Worm (Caenorhabditis elegans) whole organism, late embryonic: ENCODE results near the gene srbc-23.

Source experiments
- C08G9.2 ChIP-seq: sonication (generic microtip); optimal IDR thresholded peaks from 2 replicates; lab custom pipeline; 2016; ENCODE audit warnings: mild to moderate bottlenecking, missing genetic modification characterization, moderate library complexity, missing compliant biosample characterization
- C38D4.7 ChIP-seq: fragments of 200-800 bp; sonication (Bioruptor generic); optimal IDR thresholded peaks from 2 replicates; lab custom pipeline; 2018; ENCODE audit warnings: mild to moderate bottlenecking, missing genetic modification characterization, moderate library complexity, missing compliant biosample characterization
- K02D7.2 ChIP-seq: sonication (generic microtip); optimal IDR thresholded peaks from 2 replicates; lab custom pipeline; 2017; ENCODE audit warnings: mild to moderate bottlenecking, missing genetic modification characterization, missing compliant biosample characterization
- K09A11.1 ChIP-seq: sonication (generic microtip); optimal IDR thresholded peaks from 2 replicates; lab custom pipeline; 2017; ENCODE audit warnings: antibody characterized with exemption, mild to moderate bottlenecking, missing genetic modification characterization, missing compliant biosample characterization; ENCODE audit not compliant: insufficient read depth
- T23F11.4 ChIP-seq: fragments of 200-800 bp; sonication (Bioruptor generic); optimal IDR thresholded peaks from 2 replicates; lab custom pipeline; 2018; ENCODE audit warnings: mild to moderate bottlenecking, missing genetic modification characterization, missing compliant biosample characterization
- Y22D7AL.16 ChIP-seq: sonication (generic microtip); optimal IDR thresholded peaks from 2 replicates; lab custom pipeline; 2016; ENCODE audit warnings: missing genetic modification characterization, missing compliant biosample characterization
- ceh-14 ChIP-seq: sonication (generic microtip); optimal IDR thresholded peaks from 2 replicates; lab custom pipeline; 2016; ENCODE audit warnings: missing genotype, missing genetic modification characterization, missing compliant biosample characterization
- ceh-18 ChIP-seq: sonication (generic microtip); optimal IDR thresholded peaks from 2 replicates; lab custom pipeline; 2016; ENCODE audit warnings: missing genetic modification characterization, missing compliant biosample characterization
- ceh-19 ChIP-seq: fragments of 200-800 bp; sonication (Bioruptor generic); optimal IDR thresholded peaks from 2 replicates; lab custom pipeline; 2018; ENCODE audit warnings: mild to moderate bottlenecking, missing genetic modification characterization, missing compliant biosample characterization
- ceh-22 ChIP-seq: sonication (generic microtip); optimal IDR thresholded peaks from 2 replicates; lab custom pipeline; 2017; ENCODE audit warnings: missing biosample characterization, missing genetic modification characterization
- ceh-24 ChIP-seq: sonication (generic microtip); optimal IDR thresholded peaks from 2 replicates; lab custom pipeline; 2016; ENCODE audit warnings: mild to moderate bottlenecking, missing genetic modification characterization, missing compliant biosample characterization
- ceh-30 ChIP-seq: fragments of 150-350 bp; optimal IDR thresholded peaks from 2 replicates; lab custom pipeline; 2014; ENCODE audit warnings: missing biosample characterization, missing genetic modification characterization
- ceh-31 ChIP-seq: sonication (generic microtip); optimal IDR thresholded peaks from 2 replicates; lab custom pipeline; 2016; ENCODE audit warnings: missing genetic modification characterization, missing compliant biosample characterization
- ceh-34 ChIP-seq: sonication (generic microtip); optimal IDR thresholded peaks from 2 replicates; lab custom pipeline; 2016; ENCODE audit warnings: mild to moderate bottlenecking, missing genetic modification characterization, missing compliant biosample characterization
- ceh-9 ChIP-seq: sonication (generic microtip); optimal IDR thresholded peaks from 2 replicates; lab custom pipeline; 2016; ENCODE audit warnings: mild to moderate bottlenecking, missing genetic modification characterization, inconsistent platforms, missing compliant biosample characterization
- dmd-4 ChIP-seq: sonication (generic microtip); optimal IDR thresholded peaks from 2 replicates; lab custom pipeline; 2016; ENCODE audit warnings: borderline replicate concordance, missing genetic modification characterization, missing compliant biosample characterization
- elt-2 ChIP-seq: sonication (generic microtip); optimal IDR thresholded peaks from 2 replicates; lab custom pipeline; 2016; ENCODE audit warnings: missing genetic modification reagents, missing genetic modification characterization, missing compliant biosample characterization
- fkh-10 ChIP-seq: fragments of 150-350 bp; optimal IDR thresholded peaks from 2 replicates; lab custom pipeline; 2014; ENCODE audit warnings: missing biosample characterization, missing genetic modification reagents, missing genetic modification characterization
- gmeb-2 ChIP-seq: sonication (generic microtip); optimal IDR thresholded peaks from 2 replicates; lab custom pipeline; 2016; ENCODE audit warnings: missing genetic modification characterization, inconsistent platforms, missing compliant biosample characterization
- hlh-6 ChIP-seq: sonication (generic microtip); optimal IDR thresholded peaks from 2 replicates; lab custom pipeline; 2016; ENCODE audit warnings: missing genotype, missing genetic modification characterization, missing compliant biosample characterization
- hlh-8 ChIP-seq: sonication (generic microtip); optimal IDR thresholded peaks from 2 replicates; lab custom pipeline; 2016; ENCODE audit warnings: missing genotype, missing genetic modification characterization, missing compliant biosample characterization
- lim-6 ChIP-seq: sonication (generic microtip); optimal IDR thresholded peaks from 2 replicates; lab custom pipeline; 2016; ENCODE audit warnings: missing genetic modification characterization, missing compliant biosample characterization
- lin-11 ChIP-seq: fragments of 200-800 bp; sonication (Bioruptor generic); optimal IDR thresholded peaks from 2 replicates; lab custom pipeline; 2018; ENCODE audit warnings: mild to moderate bottlenecking, missing genetic modification characterization, missing compliant biosample characterization
- madf-2 ChIP-seq: sonication (generic microtip); optimal IDR thresholded peaks from 2 replicates; lab custom pipeline; 2017; ENCODE audit warnings: missing genetic modification characterization, missing compliant biosample characterization
- nhr-232 ChIP-seq: sonication (generic microtip); optimal IDR thresholded peaks from 2 replicates; lab custom pipeline; 2016; ENCODE audit warnings: missing genetic modification characterization, missing compliant biosample characterization
- npax-4 ChIP-seq: sonication (generic microtip); optimal IDR thresholded peaks from 2 replicates; lab custom pipeline; 2016; ENCODE audit warnings: missing genetic modification characterization, missing compliant biosample characterization
- odd-2 ChIP-seq: sonication (generic microtip); optimal IDR thresholded peaks from 2 replicates; lab custom pipeline; 2017; ENCODE audit warnings: antibody characterized with exemption, mild to moderate bottlenecking, missing genetic modification characterization, missing compliant biosample characterization
- pat-9 ChIP-seq: fragments of 200-800 bp; sonication (Bioruptor generic); optimal IDR thresholded peaks from 2 replicates; lab custom pipeline; 2018; ENCODE audit warnings: mild to moderate bottlenecking, missing genetic modification characterization, moderate library complexity, missing compliant biosample characterization
- pax-1 ChIP-seq: fragments of 150-350 bp; optimal IDR thresholded peaks from 2 replicates; lab custom pipeline; 2014; ENCODE audit warnings: missing biosample characterization, missing genetic modification characterization
- pha-4 ChIP-seq: fragments of 150-350 bp; optimal IDR thresholded peaks from 2 replicates; lab custom pipeline; 2018; ENCODE audit warnings: missing biosample characterization, missing genetic modification reagents, missing genetic modification characterization
- pqm-1 ChIP-seq: sonication (generic microtip); optimal IDR thresholded peaks from 2 replicates; lab custom pipeline; 2016; ENCODE audit warnings: missing genetic modification characterization, missing compliant biosample characterization
- pros-1 ChIP-seq: fragments of 150-350 bp; optimal IDR thresholded peaks from 2 replicates; lab custom pipeline; 2014; ENCODE audit warnings: missing biosample characterization, missing genetic modification reagents, missing genetic modification characterization
- syd-9 ChIP-seq: sonication (generic microtip); optimal IDR thresholded peaks from 2 replicates; lab custom pipeline; 2016; ENCODE audit warnings: mild to moderate bottlenecking, missing genetic modification characterization, moderate library complexity, missing compliant biosample characterization
- tbx-7 ChIP-seq: sonication (generic microtip); optimal IDR thresholded peaks from 2 replicates; lab custom pipeline; 2016; ENCODE audit warnings: missing genotype, missing genetic modification characterization, missing compliant biosample characterization
- unc-55 ChIP-seq: sonication (generic microtip); optimal IDR thresholded peaks from 2 replicates; lab custom pipeline; 2017; ENCODE audit warnings: missing biosample characterization, missing genetic modification reagents, missing genetic modification characterization
- unc-86 ChIP-seq: sonication (generic microtip); optimal IDR thresholded peaks from 2 replicates; lab custom pipeline; 2016; ENCODE audit warnings: missing genetic modification characterization, missing compliant biosample characterization
- zip-5 ChIP-seq: sonication (generic microtip); optimal IDR thresholded peaks from 2 replicates; lab custom pipeline; 2016; ENCODE audit warnings: missing genetic modification characterization, missing compliant biosample characterization
- ztf-16 ChIP-seq: sonication (generic microtip); optimal IDR thresholded peaks from 2 replicates; lab custom pipeline; 2017; ENCODE audit warnings: missing genetic modification characterization, missing compliant biosample characterization

The srbc-23 gene

DNA sequence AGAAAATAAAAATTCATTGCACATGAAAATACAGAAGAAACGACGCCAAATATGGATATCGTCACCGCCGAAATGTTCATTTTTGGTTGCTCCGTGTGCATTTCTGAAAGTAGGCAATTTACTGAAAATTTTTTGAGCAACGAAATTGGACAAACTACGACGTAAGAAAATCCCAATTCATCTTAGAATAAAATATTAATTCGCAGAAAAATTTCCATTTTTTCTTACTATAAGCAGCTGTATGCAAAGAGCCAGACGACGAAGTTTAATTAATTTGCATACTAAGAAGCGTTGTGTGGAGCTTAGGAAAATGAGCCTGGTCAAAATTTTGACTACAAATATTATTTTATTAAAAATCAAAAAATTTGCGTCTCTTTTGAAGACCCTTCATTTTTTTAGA lies 13.3 kb downstream of the srbc-23 start, which contains the start of gene srbc-19:
srbc-19 (minus strand) TSS at position 101 of the 400 bp plus-strand sequence.
- TF ChIP-seq ztf-16 = no peak
- no peak for TF ChIP-seq K02D7.2
- no peak for TF ChIP-seq lim-6 (tag; lab: Kevin White, UChicago)
- no peak for TF ChIP-seq unc-86 (tag; lab: Kevin White, UChicago)
- TF ChIP-seq K09A11.1 = no peak
- no peak for TF ChIP-seq syd-9 (tag; lab: Kevin White, UChicago)
- no peak for TF ChIP-seq ceh-30 (tag; lab: Kevin White, UChicago)
- TF ChIP-seq dmd-4 = no peak
- no peak for TF ChIP-seq ceh-31 (tag; lab: Kevin White, UChicago)
- no peak for TF ChIP-seq ceh-22 (tag; lab: Kevin White, UChicago)
- TF ChIP-seq fkh-10 (GFP tag; lab: Kevin White, UChicago) = no peak
- no peak for TF ChIP-seq ceh-34 (tag; lab: Kevin White, UChicago)
- TF ChIP-seq ceh-14 (tag; lab: Kevin White, UChicago) = no peak
- no peak for TF ChIP-seq ceh-18 (tag; lab: Kevin White, UChicago)
- no peak for TF ChIP-seq C38D4.7
- TF ChIP-seq hlh-6 (tag; lab: Kevin White, UChicago) = no peak
- no peak for TF ChIP-seq gmeb-2

DNA sequence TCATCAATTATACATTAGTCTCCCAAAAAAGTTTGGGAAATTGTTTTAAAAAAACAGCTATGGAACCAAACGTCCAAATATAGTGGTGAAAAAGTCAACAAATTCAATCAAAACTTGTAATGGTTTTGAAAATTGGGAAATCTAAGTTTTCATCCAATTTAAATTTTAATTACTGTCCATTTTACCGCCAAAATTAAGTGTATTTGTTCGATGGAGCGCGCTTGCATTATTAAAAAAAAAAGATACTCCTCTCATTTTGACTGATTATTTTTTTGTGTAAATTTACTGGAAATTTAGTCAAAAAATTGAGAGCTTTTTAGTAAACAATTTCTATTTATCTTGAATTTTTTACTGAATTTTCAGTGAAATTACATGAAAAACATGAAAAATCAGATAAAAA lies 21.1 kb downstream of the srbc-23 start:
- TF ChIP-seq pax-1 (tag; lab: Kevin White, UChicago) (no peak), elt-2 (no peak)

DNA sequence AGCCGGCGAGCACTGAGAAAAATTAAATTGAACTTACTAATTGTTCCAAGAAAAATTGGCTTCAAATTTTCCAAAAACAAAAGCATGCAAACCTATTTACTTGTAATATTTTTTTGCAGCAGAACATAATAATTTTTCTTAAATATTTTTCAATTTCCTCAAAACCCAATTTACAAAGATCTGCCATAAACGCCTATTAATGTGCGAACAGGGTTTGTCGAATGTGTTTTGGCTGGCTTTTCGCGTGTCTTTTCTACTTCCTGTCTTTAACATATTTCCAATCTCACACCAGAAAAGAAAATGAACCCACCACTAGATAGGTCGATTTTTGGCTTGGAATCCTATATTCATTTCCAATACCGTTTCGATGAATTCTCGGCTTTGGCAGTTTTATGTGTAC lies 21.9 kb downstream of the srbc-23 start, which contains the start of gene C45H4.18:
C45H4.18 (plus strand) TSS at position 301 of the 400 bp plus-strand sequence.
- TF ChIP-seq pat-9 (tag; lab: Kevin White, UChicago) (no peak), odd-2 (tag; lab: Kevin White, UChicago) (no peak), lin-11 (tag; lab: Kevin White, UChicago) (no peak), pros-1 (tag; lab: Kevin White, UChicago) (no peak), npax-4 (tag; lab: Kevin White, UChicago) (no peak), elt-2 (no peak), C08G9.2 (tag; lab: Kevin White, UChicago) (no peak), unc-55 (GFP tag; lab: Kevin White, UChicago) (no peak)

DNA sequence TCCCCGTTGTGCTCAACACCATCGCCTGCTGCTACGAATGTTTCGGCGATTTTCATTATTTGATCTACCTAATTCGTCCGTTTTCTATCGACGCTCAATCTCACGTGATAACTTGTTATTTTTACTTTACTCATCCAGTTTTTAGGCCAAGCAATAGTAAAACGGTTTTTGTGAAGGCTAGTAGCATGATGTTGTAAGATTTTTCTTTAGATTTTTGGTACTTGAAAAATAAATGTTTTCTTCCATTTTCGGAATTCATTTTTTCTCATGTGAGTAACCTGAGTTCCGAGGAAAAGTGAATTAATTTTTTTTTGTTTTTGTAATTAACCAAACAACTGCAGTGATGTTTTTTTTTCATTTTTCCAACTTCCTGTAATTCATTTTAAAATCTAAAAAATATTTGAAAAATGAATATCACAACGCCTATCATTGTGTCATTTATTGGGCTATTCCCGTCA lies 24.0 kb downstream of the srbc-23 start, which contains the start of gene srbc-17:
srbc-17 (plus strand) TSS at position 408 of the 458 bp plus-strand sequence.
- no peak for TF ChIP-seq pqm-1 (tag; lab: Kevin White, UChicago)
- TF ChIP-seq ceh-14 (tag; lab: Kevin White, UChicago) = no peak
- no peak for TF ChIP-seq Y22D7AL.16 (tag; lab: Kevin White, UChicago)
- no peak for TF ChIP-seq T23F11.4 (GFP tag; lab: Kevin White, UChicago)
- TF ChIP-seq ceh-22 (tag; lab: Kevin White, UChicago) = no peak
- no peak for TF ChIP-seq tbx-7 (tag; lab: Kevin White, UChicago)
- no peak for TF ChIP-seq ceh-24 (tag; lab: Kevin White, UChicago)
- TF ChIP-seq lin-11 (tag; lab: Kevin White, UChicago) = no peak
- TF ChIP-seq K02D7.2 = no peak

DNA sequence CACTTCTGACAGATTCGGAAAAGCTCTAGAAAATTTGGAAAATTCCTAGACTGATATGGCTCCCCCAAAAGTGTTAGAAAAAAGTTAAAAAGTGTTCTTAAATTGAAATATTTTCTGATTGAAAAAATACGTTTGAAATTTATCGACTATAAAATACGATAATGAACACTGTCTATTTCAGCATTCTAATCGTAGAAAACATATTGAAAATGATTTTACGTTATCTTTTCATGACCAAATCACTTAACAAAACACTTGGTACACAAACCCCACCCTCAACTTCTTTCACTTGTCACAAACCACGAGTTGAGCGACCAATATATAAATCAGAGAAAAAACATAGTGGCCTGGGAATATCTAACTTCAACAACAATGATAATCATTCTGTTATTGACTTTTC lies 25.8 kb downstream of the srbc-23 start, which contains the start of gene cyp-33C1:
cyp-33C1 (plus strand) TSS at position 301 of the 400 bp plus-strand sequence.
- TF ChIP-seq zip-5 (tag; lab: Kevin White, UChicago) (no peak), C08G9.2 (tag; lab: Kevin White, UChicago) (no peak), unc-55 (GFP tag; lab: Kevin White, UChicago) (no peak), ceh-30 (tag; lab: Kevin White, UChicago) (no peak), madf-2 (no peak), pax-1 (tag; lab: Kevin White, UChicago) (no peak), ceh-19 (GFP tag; lab: Kevin White, UChicago) (no peak), K02D7.2 (no peak), pha-4 (tag; lab: Kevin White, UChicago) (no peak), K09A11.1 (no peak), nhr-232 (tag; lab: Kevin White, UChicago) (no peak), hlh-8 (tag; lab: Kevin White, UChicago) (no peak), Y22D7AL.16 (tag; lab: Kevin White, UChicago) (no peak), ceh-9 (no peak), T23F11.4 (GFP tag; lab: Kevin White, UChicago) (no peak), hlh-6 (tag; lab: Kevin White, UChicago) (no peak)
